Worm (Caenorhabditis elegans) whole organism, L4 larva: ENCODE data around the gene lbp-7.

Source experiments
- ama-1 ChIP-seq: fragments of 150-350 bp; optimal IDR thresholded peaks from 2 replicates; lab custom pipeline; 2014; ENCODE audit warnings: inconsistent platforms, mixed read lengths
- ceh-82 ChIP-seq: sonication (generic microtip); optimal IDR thresholded peaks from 2 replicates; lab custom pipeline; 2017; ENCODE audit warnings: missing biosample characterization, missing genetic modification characterization
- dmd-8 ChIP-seq: fragments of 200-800 bp; sonication (Bioruptor generic); IDR thresholded peaks from 2 replicates; pipeline ENCODE4 v1.3.6; 2022; ENCODE audit warnings: missing genetic modification characterization, missing compliant biosample characterization
- fos-1 ChIP-seq: fragments of 150-350 bp; optimal IDR thresholded peaks from 2 replicates; lab custom pipeline; 2014; ENCODE audit warnings: missing biosample characterization, missing genetic modification characterization
- mdl-1 ChIP-seq, 2 experiments: fragments of 150-350 bp in 1 of 2; sonication (generic microtip) in 1 of 2; optimal IDR thresholded peaks; 2 replicates each; lab custom pipeline; 2014 to 2017; ENCODE audit warnings: missing biosample characterization in 2 of 2, missing genetic modification characterization in 2 of 2
- nhr-76 ChIP-seq: fragments of 150-350 bp; optimal IDR thresholded peaks from 2 replicates; lab custom pipeline; 2014; ENCODE audit warnings: missing biosample characterization, missing genetic modification characterization
- nhr-77 ChIP-seq: fragments of 150-350 bp; optimal IDR thresholded peaks from 2 replicates; lab custom pipeline; 2014; ENCODE audit warnings: missing biosample characterization, missing genetic modification characterization
- pqm-1 ChIP-seq: sonication (generic microtip); optimal IDR thresholded peaks from 2 replicates; lab custom pipeline; 2017; ENCODE audit warnings: missing biosample characterization, missing genetic modification characterization
- unc-62 ChIP-seq, 3 experiments: fragments of 150-350 bp in 1 of 3; sonication (generic microtip); optimal IDR thresholded peaks in 2 of 3; peaks in 1 of 3; 1 replicate in 1 of 3; 2 replicates in 2 of 3; lab custom pipeline; 2014 to 2017; ENCODE audit warnings: missing biosample characterization in 3 of 3, missing genetic modification characterization in 3 of 3, missing genetic modification reagents in 3 of 3, missing genotype in 1 of 3
- zag-1 ChIP-seq: fragments of 150-350 bp; optimal IDR thresholded peaks from 2 replicates; lab custom pipeline; 2014; ENCODE audit warnings: missing biosample characterization, missing genetic modification characterization
- ztf-11 ChIP-seq: fragments of 150-350 bp; optimal IDR thresholded peaks from 2 replicates; lab custom pipeline; 2014; ENCODE audit warnings: missing biosample characterization, missing genetic modification characterization

- no peak for TF ChIP-seq nhr-76 (tag; lab: Kevin White, UChicago)
- no peak for TF ChIP-seq ztf-11 (tag; lab: Kevin White, UChicago)
- no peak for TF ChIP-seq fos-1 (tag; lab: Kevin White, UChicago)
- no peak for TF ChIP-seq dmd-8 (GFP tag; lab: Robert Waterston, UW)
- TF ChIP-seq nhr-77 (tag; lab: Kevin White, UChicago) = no peak
- TF ChIP-seq mdl-1 (tag; optimal IDR thresholded peaks at IDR 0.05; lab: Kevin White, UChicago) = no peak
- TF ChIP-seq ama-1 (lab: Kevin White, UChicago) = no peak
- no peak for TF ChIP-seq zag-1 (tag; lab: Kevin White, UChicago)
- TF ChIP-seq unc-62 (GFP tag; optimal IDR thresholded peaks at IDR 0.05 in 1 of 2; lab: Kevin White, UChicago) = no peak
- no peak for TF ChIP-seq unc-62 (tag; optimal IDR thresholded peaks at IDR 0.05; lab: Kevin White, UChicago)
- TF ChIP-seq pqm-1 (tag; lab: Kevin White, UChicago) = no peak
- TF ChIP-seq ceh-82 = no peak
Measured at ce11 chrV:13918341-13918740, 39.0 kb downstream of the lbp-7 start, which contains the start of gene str-250.
